Worm (Caenorhabditis elegans) whole organism, young adult: ENCODE data around the gene pho-12.

Experiments
- F49E8.2 ChIP-seq: sonication (generic microtip); optimal IDR thresholded peaks from 3 replicates; lab custom pipeline; 2017; ENCODE audit warnings: missing genetic modification characterization, mild to moderate bottlenecking, missing compliant biosample characterization, antibody characterized with exemption, moderate library complexity; ENCODE audit not compliant: insufficient read depth
- ZK185.1 ChIP-seq: sonication (generic microtip); optimal IDR thresholded peaks from 2 replicates; lab custom pipeline; 2016; ENCODE audit warnings: mild to moderate bottlenecking, missing genetic modification characterization, missing compliant biosample characterization; ENCODE audit not compliant: poor library complexity, severe bottlenecking
- akir-1 ChIP-seq: fragments of 200-800 bp; sonication (Bioruptor generic); optimal IDR thresholded peaks from 2 replicates; lab custom pipeline; 2018; ENCODE audit warnings: mild to moderate bottlenecking, missing genetic modification characterization, moderate library complexity, missing compliant biosample characterization
- ama-1 ChIP-seq, 3 experiments: fragments of 150-350 bp in 1 of 3; sonication (generic microtip) in 2 of 3; optimal IDR thresholded peaks; 2 replicates each; lab custom pipeline; 2014 to 2018; ENCODE audit warnings: missing biosample characterization in 2 of 3, missing genetic modification characterization in 2 of 3, missing genetic modification reagents in 2 of 3
- athp-1 ChIP-seq: sonication (generic microtip); optimal IDR thresholded peaks from 2 replicates; lab custom pipeline; 2017; ENCODE audit warnings: mild to moderate bottlenecking, missing genetic modification characterization, missing compliant biosample characterization
- bed-2 ChIP-seq: fragments of 200-800 bp; sonication (Bioruptor generic); IDR thresholded peaks from 2 replicates; pipeline ENCODE4 v1.3.6; 2022; ENCODE audit warnings: missing genetic modification reagents, missing genetic modification characterization, missing compliant biosample characterization
- cebp-1 ChIP-seq, 2 experiments: fragments of 200-800 bp in 1 of 2; sonication (Bioruptor generic) in 1 of 2; sonication (generic microtip) in 1 of 2; IDR thresholded peaks in 1 of 2; optimal IDR thresholded peaks in 1 of 2; 2 replicates each; pipeline versions ENCODE4 v1.3.6 to Lab custom; 2017 to 2022; ENCODE audit warnings: missing compliant biosample characterization in 2 of 2, missing genetic modification characterization in 2 of 2, mild to moderate bottlenecking in 1 of 2, missing genetic modification reagents in 1 of 2, moderate library complexity in 1 of 2
- cebp-2 ChIP-seq: fragments of 200-800 bp; sonication (Bioruptor generic); IDR thresholded peaks from 2 replicates; pipeline ENCODE4 v1.3.6; 2022; ENCODE audit warnings: missing genetic modification characterization, missing compliant biosample characterization
- nhr-90 ChIP-seq: sonication (generic microtip); optimal IDR thresholded peaks from 2 replicates; lab custom pipeline; 2016; ENCODE audit warnings: missing genotype, mild to moderate bottlenecking, missing genetic modification characterization, missing compliant biosample characterization
- zim-3 ChIP-seq: sonication (generic microtip); optimal IDR thresholded peaks from 2 replicates; lab custom pipeline; 2017; ENCODE audit warnings: mild to moderate bottlenecking, missing genetic modification characterization, moderate library complexity, missing compliant biosample characterization
- ztf-18 ChIP-seq: sonication (generic microtip); optimal IDR thresholded peaks from 2 replicates; lab custom pipeline; 2016; ENCODE audit warnings: missing genotype, mild to moderate bottlenecking, missing genetic modification characterization, missing compliant biosample characterization

DNA sequence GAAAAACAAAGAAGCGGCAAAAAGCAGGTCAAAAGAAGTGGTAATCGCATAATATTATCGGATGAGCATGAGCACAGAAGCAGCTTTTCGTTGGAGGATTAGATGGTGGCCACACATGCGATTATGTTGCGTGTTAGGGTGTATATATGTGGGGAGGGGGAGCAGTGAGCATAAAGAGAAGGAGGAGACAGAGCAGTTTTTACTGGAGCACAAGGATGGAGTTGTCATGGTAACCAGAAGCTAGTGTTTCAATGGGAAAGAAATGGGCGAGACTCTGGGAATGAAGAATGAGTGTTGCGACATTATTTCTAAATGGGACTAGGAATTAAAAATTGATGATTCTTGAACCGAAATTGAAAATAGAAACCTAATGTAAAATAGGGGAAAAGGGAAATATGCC, 7.3 kb upstream of the pho-12 start, which contains the start of gene C27A2.8:
- TF ChIP-seq bed-2 (GFP tag; lab: Robert Waterston, UW) = no peak
- no peak for TF ChIP-seq F49E8.2
- no peak for TF ChIP-seq ztf-18 (tag; lab: Kevin White, UChicago)
- no peak for TF ChIP-seq zim-3 (tag; lab: Kevin White, UChicago)
- no peak for TF ChIP-seq ama-1 (optimal IDR thresholded peaks at IDR 0.05; lab: Kevin White, UChicago)
- TF ChIP-seq ama-1 (GFP tag; optimal IDR thresholded peaks at IDR 0.05; lab: Kevin White, UChicago) = no peak
- TF ChIP-seq nhr-90 (tag; lab: Kevin White, UChicago) = no peak
- no peak for TF ChIP-seq cebp-2 (GFP tag; lab: Robert Waterston, UW)
- no peak for TF ChIP-seq ZK185.1 (tag; lab: Kevin White, UChicago)
- TF ChIP-seq cebp-1 (GFP tag; IDR thresholded peaks at IDR 0.05; lab: Robert Waterston, UW) = no peak
- TF ChIP-seq cebp-1 (tag; optimal IDR thresholded peaks at IDR 0.05; lab: Kevin White, UChicago) = no peak
- no peak for TF ChIP-seq akir-1 (GFP tag; lab: Kevin White, UChicago)
- TF ChIP-seq athp-1 = no peak
